Fruit fly (Drosophila melanogaster): ENCODE results near the gene CG11504.

The CG11504 gene

dm6 chr3R:30036609-30037008, 38.9 kb downstream of the CG11504 start, which contains the start of gene ZIPIC (continued):
- no peak for TF ChIP-seq Antp (GFP tag; optimal IDR thresholded peaks at IDR 0.05)
- no peak for TF ChIP-seq CG31365 (tag; optimal IDR thresholded peaks at IDR 0.05)
- peak; percentile 61; the same call in 1 of the 2 replicates for TF ChIP-seq amos (GFP tag; IDR thresholded peaks at IDR 0.05; ENCODE audit: partially characterized antibody)
- peak; percentile 99 for TF ChIP-seq CG15514 (GFP tag; optimal IDR thresholded peaks at IDR 0.05)
- TF ChIP-seq bbx (GFP tag; IDR thresholded peaks at IDR 0.05; ENCODE audit: partially characterized antibody) = peak; percentile 52
- peak; percentile 46 for TF ChIP-seq Bgb (GFP tag; IDR thresholded peaks at IDR 0.05; ENCODE audit: partially characterized antibody)
- TF ChIP-seq al (GFP tag; IDR thresholded peaks at IDR 0.05) = no peak
- TF ChIP-seq CG13287 (GFP tag; IDR thresholded peaks at IDR 0.05; ENCODE audit: partially characterized antibody) = peak; percentile 74
- no peak for TF ChIP-seq CG17912 (GFP tag; optimal IDR thresholded peaks at IDR 0.05)
- no peak for TF ChIP-seq CG2678 (tag; optimal IDR thresholded peaks at IDR 0.05)
- no peak for TF ChIP-seq sim (GFP tag; IDR thresholded peaks at IDR 0.05)
- peak; percentile 84 for TF ChIP-seq CG4617 (GFP tag; optimal IDR thresholded peaks at IDR 0.05; ENCODE audit: borderline replicate concordance)
- peak; percentile 67 for TF ChIP-seq CG6791 (GFP tag; IDR thresholded peaks at IDR 0.05; ENCODE audit: partially characterized antibody)
- TF ChIP-seq Fer3 (tag; optimal IDR thresholded peaks at IDR 0.05) = no peak
- TF ChIP-seq inv (GFP tag; IDR thresholded peaks at IDR 0.05; ENCODE audit: partially characterized antibody) = peak; percentile 27
- no peak for TF ChIP-seq Hey (tag; optimal IDR thresholded peaks at IDR 0.05)
- TF ChIP-seq Dek (tag; optimal IDR thresholded peaks at IDR 0.05) = no peak
- TF ChIP-seq CG10366 (GFP tag; IDR thresholded peaks at IDR 0.05) = no peak
- TF ChIP-seq CG6765 (GFP tag; optimal IDR thresholded peaks at IDR 0.05) = no peak
- no peak for TF ChIP-seq Sry-β (GFP tag; optimal IDR thresholded peaks at IDR 0.05)
- peak; percentile 46 for TF ChIP-seq CG2116 (GFP tag; optimal IDR thresholded peaks at IDR 0.05)
- TF ChIP-seq CG16815 (GFP tag; optimal IDR thresholded peaks at IDR 0.05) = no peak
- TF ChIP-seq CG8290 (GFP tag; optimal IDR thresholded peaks at IDR 0.05) = no peak
- no peak for TF ChIP-seq CG8290 (tag; optimal IDR thresholded peaks at IDR 0.05)
- 0 out of 3 replicates have a peak, but pooled peaks have one; percentile 7 for TF ChIP-seq CG7963 (GFP tag; IDR thresholded peaks at IDR 0.05; ENCODE audit: partially characterized antibody)
- peak; percentile 64 for TF ChIP-seq CG9797 (GFP tag; optimal IDR thresholded peaks at IDR 0.05)
- TF ChIP-seq onecut (GFP tag; IDR thresholded peaks at IDR 0.05) = no peak
- TF ChIP-seq sna (GFP tag; IDR thresholded peaks at IDR 0.05; ENCODE audit: partially characterized antibody) = peak; percentile 61; the same call in 1 of the 2 replicates
- TF ChIP-seq unc-4 (GFP tag; IDR thresholded peaks at IDR 0.05; ENCODE audit: partially characterized antibody) = peak; percentile 58
- TF ChIP-seq gfzf (GFP tag; optimal IDR thresholded peaks at IDR 0.05) = peak; percentile 50
- TF ChIP-seq bab2 (GFP tag; optimal IDR thresholded peaks at IDR 0.05) = no peak
- peak; percentile 84 for TF ChIP-seq Myb (GFP tag; optimal IDR thresholded peaks at IDR 0.05)
- no peak for TF ChIP-seq Hand (GFP tag; optimal IDR thresholded peaks at IDR 0.05)
- peak; percentile 30 for TF ChIP-seq bigmax (GFP tag; optimal IDR thresholded peaks at IDR 0.05)
- TF ChIP-seq CG18262 (tag; optimal IDR thresholded peaks at IDR 0.05) = no peak
- no peak for TF ChIP-seq exex (tag; optimal IDR thresholded peaks at IDR 0.05)
- TF ChIP-seq B-H2 (GFP tag; optimal IDR thresholded peaks at IDR 0.05) = no peak
- TF ChIP-seq Dp (GFP tag; optimal IDR thresholded peaks at IDR 0.05) = peak; percentile 80
- peak; percentile 42; the same call in 1 of the 2 replicates for TF ChIP-seq Scr (GFP tag; IDR thresholded peaks at IDR 0.05; ENCODE audit: partially characterized antibody)
- TF ChIP-seq chinmo (GFP tag; IDR thresholded peaks at IDR 0.05; ENCODE audit: partially characterized antibody) = peak; percentile 44; the same call in 1 of the 4 replicates
- TF ChIP-seq insv (GFP tag; optimal IDR thresholded peaks at IDR 0.05) = no peak
- no peak for TF ChIP-seq grau (tag; optimal IDR thresholded peaks at IDR 0.05)
- TF ChIP-seq E2f2 (GFP tag; IDR thresholded peaks at IDR 0.05) = peak; percentile 87
- 0 out of 2 replicates have a peak, but pooled peaks have one; percentile 20 for TF ChIP-seq CG3847 (GFP tag; IDR thresholded peaks at IDR 0.05)
- TF ChIP-seq H15 (GFP tag; IDR thresholded peaks at IDR 0.05) = no peak
- peak; percentile 74 for TF ChIP-seq HLH4C (GFP tag; IDR thresholded peaks at IDR 0.05; ENCODE audit: partially characterized antibody)
- peak; percentile 67 for TF ChIP-seq pzg (GFP tag; optimal IDR thresholded peaks at IDR 0.05)
- TF ChIP-seq maf-S (GFP tag; optimal IDR thresholded peaks at IDR 0.05) = no peak
- no peak for TF ChIP-seq danr (GFP tag; IDR thresholded peaks at IDR 0.05)
